3 worm cellular contexts compared by ENCODE assay signal in the genomic region with DNA sequence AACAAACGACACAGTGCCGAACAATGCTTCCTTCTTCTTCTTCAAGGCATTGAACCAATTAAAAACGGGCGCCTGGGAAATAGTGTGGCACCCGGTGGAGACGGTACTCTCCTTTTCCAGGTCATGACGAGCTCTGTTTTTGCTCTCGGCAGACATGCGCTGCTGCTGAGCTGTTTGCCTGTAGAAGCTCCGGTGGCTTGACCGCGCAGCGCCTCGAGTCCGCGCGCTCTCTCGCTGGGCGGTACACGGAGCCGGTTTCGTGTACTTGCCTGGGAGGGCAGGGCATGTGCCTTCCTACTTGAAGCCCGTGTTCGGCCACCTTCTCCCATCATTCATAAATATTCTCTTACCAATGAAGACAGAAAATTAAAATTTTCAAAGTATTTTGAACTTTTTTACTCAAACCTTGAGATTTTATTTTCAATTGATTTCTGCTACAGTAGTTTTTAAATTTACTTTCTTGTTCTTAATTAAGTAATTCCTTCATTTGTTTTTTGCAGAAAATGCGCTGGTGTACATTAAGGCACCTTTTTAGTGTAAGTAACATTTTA.
TF ChIP-seq lines count a peak whose summit lies in the region.

Gene E01G6.1 (plus strand): TSS at position 501 of the 551 bp plus-strand sequence.

TF ChIP-seq in whole organism, L4 larva, 104 proteins besides CTCF, POLR2A, EP300 and RAD21:
- no peak for TF ChIP-seq snpc-1.2 (GFP tag; IDR thresholded peaks at IDR 0.05; lab: Robert Waterston, UW)
- TF ChIP-seq lin-1 (GFP tag; IDR thresholded peaks at IDR 0.05; lab: Robert Waterston, UW), result no peak
- TF ChIP-seq snpc-4 (tag; optimal IDR thresholded peaks at IDR 0.05; lab: Kevin White, UChicago), result no peak
- peak; percentile 93 for TF ChIP-seq set-16 (GFP tag; IDR thresholded peaks at IDR 0.05; lab: Robert Waterston, UW)
- TF ChIP-seq tra-1 (GFP tag; IDR thresholded peaks at IDR 0.05; lab: Robert Waterston, UW), result no peak
- TF ChIP-seq dmd-8 (GFP tag; IDR thresholded peaks at IDR 0.05; lab: Robert Waterston, UW), result 0 out of 2 replicates have a peak, but pooled peaks have one; percentile 37
- no peak for TF ChIP-seq nhr-11 (tag; optimal IDR thresholded peaks at IDR 0.05; lab: Kevin White, UChicago)
- no peak for TF ChIP-seq dpl-1 (GFP tag; optimal IDR thresholded peaks at IDR 0.05; lab: Kevin White, UChicago)
- TF ChIP-seq madf-5 (GFP tag; IDR thresholded peaks at IDR 0.05; lab: Robert Waterston, UW), result no peak
TF ChIP-seq in whole organism, L4 larva: peak in this region for 2.

TF ChIP-seq in whole organism, midembryonic, 9 proteins besides CTCF, POLR2A, EP300 and RAD21:
- TF ChIP-seq T22C8.4 (GFP tag; IDR thresholded peaks at IDR 0.05; lab: Robert Waterston, UW) (no peak), ztf-29 (GFP tag; IDR thresholded peaks at IDR 0.05; lab: Robert Waterston, UW) (peak; percentile 8; the same call in 1 of the 2 replicates)
TF ChIP-seq in whole organism, midembryonic: peak in this region for 1.

TF ChIP-seq in whole organism, young adult, 124 proteins besides CTCF, POLR2A, EP300 and RAD21:
- TF ChIP-seq F10E7.11 (tag; optimal IDR thresholded peaks at IDR 0.05; lab: Kevin White, UChicago) (no peak), zfh-2 (GFP tag; conservative IDR thresholded peaks at IDR 0.05; lab: Robert Waterston, UW) (peak; percentile 91), egrh-3 (GFP tag; IDR thresholded peaks at IDR 0.05; lab: Robert Waterston, UW) (peak; percentile 62; the same call in 1 of the 2 replicates)
